Worm (Caenorhabditis elegans) whole organism, L2 larva: ENCODE results near the gene sqt-2.

Experiments used
- blmp-1 ChIP-seq: sonication (generic microtip); optimal IDR thresholded peaks from 2 replicates; lab custom pipeline; 2017; ENCODE audit warnings: missing genetic modification characterization, mild to moderate bottlenecking, missing compliant biosample characterization, antibody characterized with exemption, moderate library complexity; ENCODE audit not compliant: insufficient read depth
- lsy-2 ChIP-seq, 2 experiments: fragments of 150-350 bp in 1 of 2; sonication (generic microtip) in 1 of 2; optimal IDR thresholded peaks; 2 replicates each; lab custom pipeline; 2014 to 2017; ENCODE audit warnings: missing biosample characterization in 2 of 2, missing genetic modification characterization in 2 of 2
- skn-1 ChIP-seq: sonication (generic microtip); optimal IDR thresholded peaks from 2 replicates; lab custom pipeline; 2017; ENCODE audit warnings: missing biosample characterization, missing genetic modification characterization
- unc-55 ChIP-seq: fragments of 150-350 bp; sonication (generic microtip); optimal IDR thresholded peaks from 3 replicates; lab custom pipeline; 2014; ENCODE audit warnings: missing biosample characterization, missing genetic modification reagents, missing genetic modification characterization
- ztf-11 ChIP-seq: sonication (generic microtip); optimal IDR thresholded peaks from 2 replicates; lab custom pipeline; 2017; ENCODE audit warnings: missing biosample characterization, missing genetic modification characterization

DNA sequence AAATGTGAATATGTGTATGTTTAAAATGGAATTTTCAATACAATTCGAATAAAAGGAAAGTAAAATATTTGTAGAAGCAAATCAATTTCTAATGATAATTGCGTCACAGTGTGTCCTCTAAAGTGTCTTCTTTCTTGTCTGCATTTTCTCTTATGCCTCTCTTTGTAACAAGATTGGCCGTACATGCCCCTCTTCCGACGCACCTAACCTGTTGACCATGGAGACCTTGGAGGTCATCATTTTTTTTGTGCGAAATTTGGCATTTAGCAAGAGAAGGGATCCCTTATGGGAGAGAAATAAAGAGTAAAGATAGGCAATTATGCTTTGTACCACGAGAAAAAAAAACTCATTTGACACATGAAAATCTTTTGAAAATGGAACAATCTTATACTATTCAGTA is 5.2 kb downstream of the sqt-2 start, which contains the start of gene F23F1.4:
- TF ChIP-seq skn-1 (tag; lab: Kevin White, UChicago) (no peak), unc-55 (GFP tag; lab: Kevin White, UChicago) (no peak), blmp-1 (tag; lab: Kevin White, UChicago) (no peak), ztf-11 (no peak), lsy-2 (tag; optimal IDR thresholded peaks at IDR 0.05; lab: Kevin White, UChicago) (no peak)
